Fruit fly (Drosophila melanogaster): ENCODE data around the gene CG33500.

DNA sequence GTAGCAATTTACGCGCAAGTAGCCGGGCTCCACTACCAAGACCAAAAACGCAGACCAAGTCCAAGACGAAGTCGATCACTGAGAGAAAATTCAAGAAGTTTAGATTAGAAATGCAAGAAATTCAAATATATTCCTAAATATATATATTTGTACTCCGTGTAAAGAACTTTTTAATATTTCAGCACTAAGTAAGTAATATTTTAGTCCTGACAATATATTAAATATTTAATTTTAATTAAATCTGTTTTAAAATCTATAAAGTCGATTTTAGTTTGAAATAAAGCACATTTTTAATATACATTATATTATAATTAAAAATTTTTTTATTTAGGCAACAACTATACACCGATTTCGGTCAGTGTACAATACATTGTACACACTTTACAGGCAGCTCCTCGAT lies 41.5 kb upstream of the CG33500 start:
- TF ChIP-seq CG12605 (GFP tag; IDR thresholded peaks at IDR 0.05) (no peak), CG13204 (GFP tag; optimal IDR thresholded peaks at IDR 0.05) (no peak), EcR (GFP tag; optimal IDR thresholded peaks at IDR 0.05) (no peak), D1 (tag; optimal IDR thresholded peaks at IDR 0.05) (no peak), CG4496 (GFP tag; IDR thresholded peaks at IDR 0.05) (no peak), Pif1A (GFP tag; optimal IDR thresholded peaks at IDR 0.05) (no peak), CG9948 (tag; optimal IDR thresholded peaks at IDR 0.05) (peak; percentile 56), Ets98B (GFP tag; IDR thresholded peaks at IDR 0.05) (no peak), Pif1B (GFP tag; optimal IDR thresholded peaks at IDR 0.05) (no peak), CG32121 (GFP tag; IDR thresholded peaks at IDR 0.05) (no peak)
